Fruit fly (Drosophila melanogaster) Kc167 (cell line): Measurements from ENCODE around the gene Lsd-1.

ENCODE experiments used
- Myc ChIP-seq: fragments of >200 bp; optimal IDR thresholded peaks from 2 replicates; lab custom pipeline; 2017; ENCODE audit warnings: missing external identifiers
- Sin3A ChIP-seq: fragments of >200 bp; optimal IDR thresholded peaks from 2 replicates; lab custom pipeline; 2018; ENCODE audit warnings: missing external identifiers
- psq ChIP-seq: fragments of >200 bp; optimal IDR thresholded peaks from 2 replicates; lab custom pipeline; 2017; ENCODE audit warnings: missing external identifiers
- ttk ChIP-seq: sonication (Bioruptor generic); optimal IDR thresholded peaks from 2 replicates; lab custom pipeline; 2017; ENCODE audit warnings: missing external identifiers

DNA sequence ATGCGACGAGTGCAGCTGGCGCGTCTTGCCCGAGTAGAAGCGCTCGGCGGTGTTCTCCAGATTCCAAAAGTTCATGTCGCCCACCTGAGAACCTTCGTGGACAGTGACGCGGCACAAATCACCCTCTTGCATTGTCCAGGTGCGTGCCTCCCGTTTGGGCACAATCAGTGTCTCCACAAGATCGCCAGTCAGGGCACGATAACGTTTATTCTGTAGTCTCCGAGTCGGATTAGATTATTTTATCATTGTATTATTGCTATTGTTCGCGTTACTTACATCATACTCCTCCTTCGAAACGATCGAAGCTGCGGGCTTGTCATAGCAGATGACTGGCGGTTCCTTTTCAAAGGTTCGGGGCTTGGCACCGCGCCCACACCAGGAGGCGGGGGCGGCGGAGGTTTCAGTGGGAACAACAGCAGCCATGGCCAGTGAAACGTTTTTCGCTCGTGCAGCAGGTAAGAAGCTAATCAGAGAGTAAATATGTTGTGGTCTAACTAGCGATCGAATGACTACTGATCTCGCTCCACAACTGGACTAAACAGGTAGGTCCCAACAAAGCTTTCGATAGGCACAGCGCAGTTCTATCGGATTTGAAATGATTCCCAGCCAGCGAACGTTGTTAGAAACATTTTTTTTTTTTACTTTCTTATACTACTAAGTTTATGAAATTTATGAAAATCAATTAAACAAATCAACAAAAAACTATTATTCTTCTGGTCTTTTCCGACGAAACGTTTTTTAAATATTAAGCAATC, 10.1 kb downstream of the Lsd-1 start, which contains the start of gene CG10208:
- TF ChIP-seq Sin3A (no peak), Myc (no peak), ttk (lab: Kevin White, UChicago) (no peak), psq (lab: Kevin White, UChicago) (no peak)
